Worm (Caenorhabditis elegans) whole organism, dauer: ENCODE results near the gene nhr-51.

Source experiments
- unc-62 ChIP-seq: sonication (generic microtip); optimal IDR thresholded peaks from 2 replicates; lab custom pipeline; 2017; ENCODE audit warnings: missing biosample characterization, missing genetic modification reagents, missing genetic modification characterization

The nhr-51 gene

ce11 chrV:15716679-15717078 lies 42.9 kb downstream of the nhr-51 start, which contains the start of gene Y6E2A.4:
TSS of gene Y6E2A.4 (minus strand) at chrV:15716779.
- no peak for TF ChIP-seq unc-62

- no peak for TF ChIP-seq unc-62
Measured at ce11 chrV:15718562-15718961, 44.8 kb downstream of the nhr-51 start, which contains the start of gene Y6E2A.5. TSS of gene Y6E2A.5 (minus strand) at chrV:15718662.

DNA sequence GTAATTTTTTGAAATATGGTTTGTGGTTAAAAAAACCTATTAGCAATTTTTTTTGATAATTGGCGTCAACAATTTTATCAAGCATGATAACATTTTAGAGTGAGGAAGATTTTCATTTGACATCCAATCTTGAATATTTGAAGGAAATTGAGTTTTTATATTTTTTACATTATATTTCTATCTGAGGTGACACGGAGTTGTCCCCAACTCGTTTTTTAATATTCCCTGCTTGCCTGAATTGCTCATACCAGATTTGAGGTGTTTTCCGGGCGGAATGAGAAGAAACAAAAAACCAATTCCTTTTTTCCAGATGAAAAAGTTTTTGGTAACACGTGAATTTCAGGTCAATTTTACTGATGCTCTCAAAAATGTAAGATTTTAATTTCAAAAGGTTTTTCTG lies 45.8 kb downstream of the nhr-51 start, which contains the start of gene Y6E2A.7:
Gene Y6E2A.7 (plus strand): TSS at position 301 of the 400 bp plus-strand sequence.
- no peak for TF ChIP-seq unc-62

ce11 chrV:15721431-15721830 lies 47.6 kb downstream of the nhr-51 start:
- TF ChIP-seq unc-62 = no peak

- TF ChIP-seq unc-62 = no peak
Measured at ce11 chrV:15721888-15722287, 48.1 kb downstream of the nhr-51 start, which contains the start of gene srh-140. TSS of gene srh-140 (plus strand) at chrV:15722188.
